Worm (Caenorhabditis elegans) whole organism, L1 larva: ENCODE results near the gene R12B2.6.

Experiments
- C34B4.2 ChIP-seq: sonication (generic microtip); optimal IDR thresholded peaks from 2 replicates; lab custom pipeline; 2017; ENCODE audit warnings: mild to moderate bottlenecking, missing genetic modification characterization, missing compliant biosample characterization
- Y116A8C.19 ChIP-seq: sonication (generic microtip); optimal IDR thresholded peaks from 2 replicates; lab custom pipeline; 2016; ENCODE audit warnings: missing compliant biosample characterization, missing genetic modification characterization, borderline replicate concordance
- efl-3 ChIP-seq: fragments of 200-800 bp; sonication (Bioruptor generic); optimal IDR thresholded peaks from 2 replicates; lab custom pipeline; 2018; ENCODE audit warnings: mild to moderate bottlenecking, missing genetic modification characterization, missing compliant biosample characterization
- egl-13 ChIP-seq: sonication (generic microtip); optimal IDR thresholded peaks from 2 replicates; lab custom pipeline; 2016; ENCODE audit warnings: missing genotype, missing genetic modification reagents, missing genetic modification characterization, missing compliant biosample characterization
- egl-27 ChIP-seq, 2 experiments: fragments of 150-350 bp in 1 of 2; sonication (generic microtip); optimal IDR thresholded peaks; 3 replicates each; lab custom pipeline; 2017 to 2018; ENCODE audit warnings: missing biosample characterization in 2 of 2, missing genetic modification characterization in 2 of 2, missing genetic modification reagents in 2 of 2
- lin-13 ChIP-seq: fragments of 150-350 bp; optimal IDR thresholded peaks from 2 replicates; lab custom pipeline; 2014; ENCODE audit warnings: missing biosample characterization, missing genetic modification reagents, missing genetic modification characterization
- mab-9 ChIP-seq: fragments of 200-800 bp; sonication (Bioruptor generic); IDR thresholded peaks from 2 replicates; pipeline ENCODE4 v1.3.6; 2022; ENCODE audit warnings: missing genetic modification reagents, missing genetic modification characterization, missing compliant biosample characterization
- nhr-19 ChIP-seq: fragments of 200-800 bp; sonication (Bioruptor generic); conservative IDR thresholded peaks from 2 replicates; pipeline ENCODE4 v1.3.6; 2022; ENCODE audit warnings: missing genetic modification characterization, missing compliant biosample characterization
- nhr-85 ChIP-seq: sonication (generic microtip); peaks from one replicate; lab custom pipeline; 2016; ENCODE audit warnings: missing genetic modification characterization, inconsistent platforms, missing compliant biosample characterization
- pag-3 ChIP-seq: sonication (generic microtip); optimal IDR thresholded peaks from 2 replicates; lab custom pipeline; 2017; ENCODE audit warnings: missing genetic modification characterization, mild to moderate bottlenecking, missing compliant biosample characterization, antibody characterized with exemption, borderline replicate concordance; ENCODE audit not compliant: insufficient read depth
- rnt-1 ChIP-seq: sonication (generic microtip); optimal IDR thresholded peaks from 2 replicates; lab custom pipeline; 2016; ENCODE audit warnings: mild to moderate bottlenecking, missing genetic modification characterization, moderate library complexity, missing compliant biosample characterization
- snpc-4 ChIP-seq: fragments of 150-350 bp; optimal IDR thresholded peaks from 2 replicates; lab custom pipeline; 2014; ENCODE audit warnings: missing biosample characterization, missing genetic modification characterization
- snu-23 ChIP-seq: sonication (generic microtip); optimal IDR thresholded peaks from 2 replicates; lab custom pipeline; 2016; ENCODE audit warnings: missing genetic modification characterization, missing compliant biosample characterization
- unc-30 ChIP-seq: sonication (generic microtip); optimal IDR thresholded peaks from 2 replicates; lab custom pipeline; 2017; ENCODE audit warnings: missing biosample characterization, missing genetic modification characterization
- ztf-4 ChIP-seq: fragments of 150-350 bp; optimal IDR thresholded peaks from 2 replicates; lab custom pipeline; 2014; ENCODE audit warnings: missing biosample characterization, missing genetic modification characterization

The R12B2.6 gene

DNA sequence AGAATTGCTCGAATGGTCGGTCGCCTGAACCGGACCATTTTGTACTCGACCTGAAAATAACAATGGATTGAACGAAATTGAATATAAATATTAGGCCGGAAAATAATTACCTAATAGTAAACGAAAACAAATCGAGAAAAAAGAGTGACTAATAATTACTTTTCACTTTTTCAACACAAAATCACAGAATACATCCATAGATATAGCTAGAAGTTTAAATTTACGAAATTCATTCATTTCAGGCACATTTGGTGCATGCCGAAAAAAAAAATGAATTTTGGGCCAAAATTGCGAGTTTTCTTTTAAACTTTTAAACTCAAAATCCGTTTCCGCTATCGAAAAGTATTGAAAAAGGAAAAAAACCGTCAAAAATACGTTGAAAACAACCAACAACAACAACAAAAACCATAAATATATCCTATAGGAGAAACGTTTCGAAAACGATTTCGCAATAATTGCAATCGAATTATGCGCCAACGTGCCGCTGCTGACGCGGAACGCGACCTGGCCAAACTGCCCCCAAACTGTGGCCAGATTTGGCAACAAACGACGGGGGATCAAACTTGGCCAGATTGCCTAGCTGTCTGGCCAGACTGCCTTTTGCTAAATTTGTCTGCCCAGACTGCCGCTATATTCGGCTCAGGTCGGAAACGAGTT lies 48.6 kb downstream of the R12B2.6 start, which contains the start of gene Y37B11A.3 (continued):
- TF ChIP-seq pag-3: no peak
- no peak for TF ChIP-seq efl-3 (GFP tag; lab: Kevin White, UChicago)
- TF ChIP-seq C34B4.2 (tag; lab: Kevin White, UChicago): no peak
- peak; percentile 86 for TF ChIP-seq nhr-19
- TF ChIP-seq mab-9 (GFP tag; lab: Robert Waterston, UW): peak; percentile 62
- peak; percentile 76 for TF ChIP-seq lin-13 (GFP tag; lab: Kevin White, UChicago)
- no peak for TF ChIP-seq unc-30 (tag; lab: Kevin White, UChicago)
- TF ChIP-seq ztf-4 (tag; lab: Kevin White, UChicago): no peak
- TF ChIP-seq nhr-85: peak; percentile 88
- peak; percentile 85 for TF ChIP-seq snu-23
- peak; percentile 90 for TF ChIP-seq rnt-1 (tag; lab: Kevin White, UChicago)
- TF ChIP-seq snpc-4: peak; percentile 70
- no peak for TF ChIP-seq egl-27 (tag; optimal IDR thresholded peaks at IDR 0.05; lab: Kevin White, UChicago)
- TF ChIP-seq Y116A8C.19: no peak
- peak; percentile 9 for TF ChIP-seq egl-13 (tag; lab: Kevin White, UChicago)
